Worm (Caenorhabditis elegans) whole organism, late embryonic: ENCODE data around the gene his-62.

Experiments used
- ceh-30 ChIP-seq: fragments of 150-350 bp; optimal IDR thresholded peaks from 2 replicates; lab custom pipeline; 2014; ENCODE audit warnings: missing biosample characterization, missing genetic modification characterization
- nfya-1 ChIP-seq: sonication (generic microtip); optimal IDR thresholded peaks from 2 replicates; lab custom pipeline; 2017; ENCODE audit warnings: missing genetic modification characterization, mild to moderate bottlenecking, missing compliant biosample characterization, antibody characterized with exemption, moderate library complexity
- nhr-11 ChIP-seq: fragments of 150-350 bp; optimal IDR thresholded peaks from 2 replicates; lab custom pipeline; 2014; ENCODE audit warnings: missing biosample characterization, missing genetic modification characterization
- ztf-16 ChIP-seq: sonication (generic microtip); optimal IDR thresholded peaks from 2 replicates; lab custom pipeline; 2017; ENCODE audit warnings: missing genetic modification characterization, missing compliant biosample characterization

- TF ChIP-seq nfya-1 (tag; lab: Kevin White, UChicago) (peak; percentile 33), ztf-16 (peak; percentile 16), nhr-11 (tag; lab: Kevin White, UChicago) (no peak), ceh-30 (tag; lab: Kevin White, UChicago) (no peak)
These were observed 1.5 kb downstream of the his-62 start, which contains the start of the genes his-60 and his-59 for ce11 chrIV:7487554-7488456.
